Fruit fly (Drosophila melanogaster): ENCODE results near the gene Top1.

Gene Top1

DNA sequence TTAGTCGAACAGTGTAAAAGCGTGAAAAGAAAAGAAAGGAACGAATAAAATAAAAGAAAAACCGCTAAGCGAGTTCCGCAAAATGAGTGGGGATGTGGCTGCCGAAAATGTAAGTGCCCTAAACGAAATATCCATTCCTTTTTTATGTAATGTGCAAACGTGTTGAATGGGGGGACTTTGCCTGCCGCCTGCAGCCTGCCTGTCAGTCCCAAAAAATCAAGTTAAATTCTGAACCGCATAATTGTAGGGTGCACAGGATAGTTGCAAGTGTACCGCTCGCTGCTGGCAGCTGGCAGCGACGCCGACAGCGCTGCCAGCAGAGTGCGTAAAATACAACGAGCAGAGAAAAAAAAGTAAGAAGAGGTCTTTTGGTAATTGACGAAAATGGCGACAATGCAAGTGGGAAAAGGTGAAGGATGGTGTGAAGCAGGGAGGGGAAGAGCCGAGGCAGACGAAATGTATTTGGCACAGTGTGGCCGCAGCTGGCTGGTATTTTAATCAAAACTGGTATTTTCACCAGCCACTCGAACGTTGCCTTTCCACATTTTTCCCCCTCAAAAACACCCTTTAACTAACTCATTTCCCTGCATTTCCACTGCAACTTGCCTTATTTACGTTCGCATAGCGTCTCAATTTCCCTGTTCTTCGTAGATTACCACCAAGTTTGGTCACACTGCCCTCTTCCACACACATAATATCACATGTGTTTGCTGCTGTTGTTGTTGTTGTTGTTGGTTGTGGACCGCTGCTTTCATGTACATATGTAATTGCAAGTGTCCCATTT, 612 bp downstream of the Top1 start (continued):
- TF ChIP-seq seq (GFP tag; IDR thresholded peaks at IDR 0.05) (0 out of 2 replicates have a peak, but pooled peaks have one; percentile 13), schlank (tag; optimal IDR thresholded peaks at IDR 0.05) (no peak), Blimp-1 (GFP tag; optimal IDR thresholded peaks at IDR 0.05) (no peak), CG15514 (GFP tag; optimal IDR thresholded peaks at IDR 0.05) (peak; percentile 58), sob (GFP tag; IDR thresholded peaks at IDR 0.05) (no peak), CG16813 (GFP tag; IDR thresholded peaks at IDR 0.05; ENCODE audit: partially characterized antibody) (0 out of 3 replicates have a peak, but pooled peaks have one; percentile 29), CG9437 (GFP tag; optimal IDR thresholded peaks at IDR 0.05) (peak; percentile 6), Dp (GFP tag; optimal IDR thresholded peaks at IDR 0.05) (peak; percentile 5), CG9797 (GFP tag; optimal IDR thresholded peaks at IDR 0.05) (peak; percentile 95), crp (GFP tag; optimal IDR thresholded peaks at IDR 0.05) (peak in 1 of 2 experiments; percentile 64), CG30020 (tag; optimal IDR thresholded peaks at IDR 0.05) (peak; percentile 22), Ets97D (GFP tag; optimal IDR thresholded peaks at IDR 0.05) (peak; percentile 2), ato (GFP tag; IDR thresholded peaks at IDR 0.05; ENCODE audit: partially characterized antibody) (no peak), pho (GFP tag; optimal IDR thresholded peaks at IDR 0.05) (no peak), chinmo (GFP tag; IDR thresholded peaks at IDR 0.05; ENCODE audit: partially characterized antibody) (peak; percentile 28; the same call in 1 of the 4 replicates), CG2116 (GFP tag; optimal IDR thresholded peaks at IDR 0.05) (peak; percentile 15), CG1603 (tag; optimal IDR thresholded peaks at IDR 0.05) (peak; percentile 67), MESR4 (GFP tag; optimal IDR thresholded peaks at IDR 0.05) (peak; percentile 24), D19B (GFP tag; optimal IDR thresholded peaks at IDR 0.05) (no peak), sd (tag; optimal IDR thresholded peaks at IDR 0.05) (peak; percentile 25), twi (tag; optimal IDR thresholded peaks at IDR 0.05) (peak; percentile 48), CG17829 (tag; optimal IDR thresholded peaks at IDR 0.05) (peak; percentile 33), phol (tag; optimal IDR thresholded peaks at IDR 0.05) (peak; percentile 76), Myb (GFP tag; optimal IDR thresholded peaks at IDR 0.05) (no peak), Dref (GFP tag; IDR thresholded peaks at IDR 0.05) (peak; percentile 56), CG34224 (GFP tag; IDR thresholded peaks at IDR 0.05; ENCODE audit: partially characterized antibody) (0 out of 3 replicates have a peak, but pooled peaks have one; percentile 13), unc-4 (GFP tag; IDR thresholded peaks at IDR 0.05; ENCODE audit: partially characterized antibody) (0 out of 2 replicates have a peak, but pooled peaks have one; percentile 12), CG15601 (tag; optimal IDR thresholded peaks at IDR 0.05) (peak; percentile 8), tll (GFP tag; optimal IDR thresholded peaks at IDR 0.05) (peak in 1 of 2 experiments; percentile 36), CG10543 (GFP tag; optimal IDR thresholded peaks at IDR 0.05) (peak; percentile 7), CG12769 (tag; optimal IDR thresholded peaks at IDR 0.05) (peak; percentile 44), BEAF-32 (GFP tag; optimal IDR thresholded peaks at IDR 0.05) (peak; percentile 49), fu2 (GFP tag; optimal IDR thresholded peaks at IDR 0.05) (no peak), D (optimal IDR thresholded peaks at IDR 0.05) (peak; percentile 81), D (GFP tag; optimal IDR thresholded peaks at IDR 0.05) (no peak), Stat92E (GFP tag; optimal IDR thresholded peaks at IDR 0.05) (peak in 1 of 3 experiments; percentile 10), CG8388 (GFP tag; optimal IDR thresholded peaks at IDR 0.05) (no peak), Bgb (GFP tag; IDR thresholded peaks at IDR 0.05; ENCODE audit: partially characterized antibody) (peak; percentile 22; the same call in 1 of the 2 replicates), lmd (GFP tag; IDR thresholded peaks at IDR 0.05) (no peak), nerfin-1 (tag; optimal IDR thresholded peaks at IDR 0.05) (peak; percentile 35), cg (GFP tag; optimal IDR thresholded peaks at IDR 0.05) (peak; percentile 55), sisA (GFP tag; IDR thresholded peaks at IDR 0.05) (no peak), CG8290 (GFP tag; optimal IDR thresholded peaks at IDR 0.05) (no peak), CG8290 (tag; optimal IDR thresholded peaks at IDR 0.05) (peak in 1 of 2 experiments; percentile 0), nmo (GFP tag; optimal IDR thresholded peaks at IDR 0.05) (peak; percentile 24), Adf1 (GFP tag; IDR thresholded peaks at IDR 0.05) (peak; percentile 65)
